Worm (Caenorhabditis elegans) whole organism, dauer: Measurements from ENCODE around the gene F28D1.6.

Experiments
- unc-62 ChIP-seq: sonication (generic microtip); optimal IDR thresholded peaks from 2 replicates; lab custom pipeline; 2017; ENCODE audit warnings: missing biosample characterization, missing genetic modification reagents, missing genetic modification characterization

F28D1.6 gene

ce11 chrIV:12398437-12398836 is 13.5 kb upstream of the F28D1.6 start, which contains the start of gene acs-20:
Gene acs-20, minus strand, starts transcription at chrIV:12398706.
- TF ChIP-seq unc-62, result no peak

ce11 chrIV:12396645-12397258 is 11.8 kb upstream of the F28D1.6 start:
- no peak for TF ChIP-seq unc-62

ce11 chrIV:12391003-12391637 is 6.2 kb upstream of the F28D1.6 start, which contains the start of the genes rps-23 and dpm-3:
Gene rps-23, minus strand, starts transcription at chrIV:12391053.
Gene dpm-3, plus strand, starts transcription at chrIV:12391587.
- TF ChIP-seq unc-62, result no peak

- no peak for TF ChIP-seq unc-62
Measured at ce11 chrIV:12389951-12390350, 5.0 kb upstream of the F28D1.6 start, which contains the start of gene spe-45. Gene spe-45, minus strand, starts transcription at chrIV:12390095.

ce11 chrIV:12382864-12383263 is 2.1 kb downstream of the F28D1.6 start, which contains the start of gene thn-2:
Gene thn-2, plus strand, starts transcription at chrIV:12383170.
- no peak for TF ChIP-seq unc-62

- TF ChIP-seq unc-62, result no peak
Measured at ce11 chrIV:12379784-12380183, 5.2 kb downstream of the F28D1.6 start, which contains the start of gene thn-1. Gene thn-1, plus strand, starts transcription at chrIV:12380084.

- TF ChIP-seq unc-62, result no peak
Measured at ce11 chrIV:12378919-12379318, 6.0 kb downstream of the F28D1.6 start.

ce11 chrIV:12376021-12376420 is 8.9 kb downstream of the F28D1.6 start, which contains the start of gene atz-1:
Gene atz-1, minus strand, starts transcription at chrIV:12376121.
- no peak for TF ChIP-seq unc-62

- no peak for TF ChIP-seq unc-62
Measured at ce11 chrIV:12371879-12372278, 13.1 kb downstream of the F28D1.6 start, which contains the start of gene wdr-46. Gene wdr-46, plus strand, starts transcription at chrIV:12372253.

- no peak for TF ChIP-seq unc-62
Measured at ce11 chrIV:12371340-12371739, 13.6 kb downstream of the F28D1.6 start.

ce11 chrIV:12366571-12366970 is 18.4 kb downstream of the F28D1.6 start:
- no peak for TF ChIP-seq unc-62

ce11 chrIV:12364964-12365363 is 20.0 kb downstream of the F28D1.6 start:
- TF ChIP-seq unc-62, result no peak

- TF ChIP-seq unc-62, result no peak
Measured at ce11 chrIV:12361392-12362092, 23.4 kb downstream of the F28D1.6 start, which contains the start of the genes ccr-4 and ZC518.8. Gene ccr-4, plus strand, starts transcription at chrIV:12361542. Gene ZC518.8, minus strand, starts transcription at chrIV:12361908.

ce11 chrIV:12360742-12361195 is 24.2 kb downstream of the F28D1.6 start, which contains the start of gene sec-24.2:
Gene sec-24.2, minus strand, starts transcription at chrIV:12360792.
- TF ChIP-seq unc-62, result no peak

ce11 chrIV:12359979-12360378 is 25.0 kb downstream of the F28D1.6 start:
- no peak for TF ChIP-seq unc-62

ce11 chrIV:12350235-12350634 is 34.7 kb downstream of the F28D1.6 start:
- TF ChIP-seq unc-62, result no peak

ce11 chrIV:12349639-12350038 is 35.3 kb downstream of the F28D1.6 start, which contains the start of gene best-22:
Gene best-22, plus strand, starts transcription at chrIV:12349939.
- TF ChIP-seq unc-62, result no peak
